Fruit fly (Drosophila melanogaster): Measurements from ENCODE around the gene Mdr65.

DNA sequence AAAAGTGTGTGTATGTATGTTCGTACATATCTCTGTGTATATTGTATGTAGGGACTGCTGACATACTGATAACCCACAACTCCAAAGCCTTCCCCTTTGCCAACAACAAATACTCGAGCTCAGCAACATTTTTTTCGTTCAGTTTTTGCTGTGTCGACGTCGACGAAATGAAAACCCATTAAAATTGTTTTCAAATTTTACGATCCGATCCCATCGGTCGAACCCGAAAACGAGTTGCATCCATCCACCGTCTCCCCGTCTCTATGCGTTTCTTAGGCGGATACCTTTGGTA, 28.8 kb downstream of the Mdr65 start:
- TF ChIP-seq Hr39 (GFP tag; optimal IDR thresholded peaks at IDR 0.05) (no peak), CG6854 (GFP tag; optimal IDR thresholded peaks at IDR 0.05) (no peak), Sox102F (GFP tag; optimal IDR thresholded peaks at IDR 0.05) (no peak), svp (GFP tag) (peak; percentile 70), Ets21C (GFP tag; optimal IDR thresholded peaks at IDR 0.05) (no peak), Eip78C (GFP tag) (no peak), CG8119 (GFP tag; IDR thresholded peaks at IDR 0.05) (no peak), Gug (GFP tag; IDR thresholded peaks at IDR 0.05) (no peak), CG11902 (GFP tag; optimal IDR thresholded peaks at IDR 0.05) (no peak), CG4318 (GFP tag; optimal IDR thresholded peaks at IDR 0.05) (no peak), OdsH (GFP tag; optimal IDR thresholded peaks at IDR 0.05) (no peak), esn (GFP tag; optimal IDR thresholded peaks at IDR 0.05) (no peak), fd59A (GFP tag; optimal IDR thresholded peaks at IDR 0.05) (no peak), vri (GFP tag; optimal IDR thresholded peaks at IDR 0.05) (no peak)

Measured in whole organism, prepupa.